Worm (Caenorhabditis elegans) whole organism, L4 larva: Measurements from ENCODE around the gene W04D12.1.

Source experiments
- attf-4 ChIP-seq: sonication (generic microtip); optimal IDR thresholded peaks from 3 replicates; lab custom pipeline; 2017; ENCODE audit warnings: missing biosample characterization, missing genetic modification characterization
- lin-13 ChIP-seq: fragments of 150-350 bp; optimal IDR thresholded peaks from 2 replicates; lab custom pipeline; 2014; ENCODE audit warnings: missing biosample characterization, missing genetic modification reagents, missing genetic modification characterization
- lin-38 ChIP-seq: fragments of 200-800 bp; sonication (Bioruptor generic); IDR thresholded peaks from 2 replicates; pipeline ENCODE4 v1.3.6; 2022; ENCODE audit warnings: missing genetic modification reagents, missing genetic modification characterization, missing compliant biosample characterization
- mep-1 ChIP-seq: fragments of 150-350 bp; sonication (generic microtip); optimal IDR thresholded peaks from 3 replicates; lab custom pipeline; 2014; ENCODE audit warnings: missing biosample characterization, missing genetic modification characterization
- nhr-10 ChIP-seq: fragments of 150-350 bp; optimal IDR thresholded peaks from 2 replicates; lab custom pipeline; 2014; ENCODE audit warnings: missing biosample characterization, missing genetic modification characterization
- nhr-11 ChIP-seq: fragments of 150-350 bp; optimal IDR thresholded peaks from 2 replicates; lab custom pipeline; 2014; ENCODE audit warnings: missing biosample characterization, missing genetic modification characterization
- nhr-48 ChIP-seq: sonication (generic microtip); optimal IDR thresholded peaks from 2 replicates; lab custom pipeline; 2016; ENCODE audit warnings: mild to moderate bottlenecking, missing genetic modification characterization, missing compliant biosample characterization
- unc-39 ChIP-seq: sonication (generic microtip); optimal IDR thresholded peaks from 2 replicates; lab custom pipeline; 2017; ENCODE audit warnings: missing biosample characterization, missing genetic modification characterization
- ztf-11 ChIP-seq: fragments of 150-350 bp; optimal IDR thresholded peaks from 2 replicates; lab custom pipeline; 2014; ENCODE audit warnings: missing biosample characterization, missing genetic modification characterization

DNA sequence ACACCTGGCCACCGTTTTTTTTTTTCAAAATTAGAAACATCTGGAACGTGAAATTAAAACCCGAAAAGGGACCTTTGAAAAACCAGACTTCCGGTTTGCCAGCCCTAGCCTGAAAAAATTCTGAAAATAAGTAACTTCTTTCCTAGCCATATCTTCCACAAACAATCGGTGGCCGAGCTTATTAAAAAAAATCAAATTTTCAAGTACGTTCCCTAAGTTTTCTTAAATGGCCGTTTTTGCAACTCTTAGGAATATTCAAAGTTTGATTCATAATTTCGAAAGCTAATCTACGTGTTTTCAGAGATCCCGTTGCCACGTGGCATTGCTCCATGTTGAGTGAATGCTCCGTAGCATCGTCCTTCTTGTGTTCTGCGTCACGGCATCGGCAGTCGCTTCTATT lies 13.1 kb upstream of the W04D12.1 start, which contains the start of gene R12B2.8:
- TF ChIP-seq lin-13 (GFP tag; lab: Kevin White, UChicago) (no peak), attf-4 (no peak), nhr-11 (tag; lab: Kevin White, UChicago) (no peak), ztf-11 (no peak), unc-39 (no peak), mep-1 (tag; lab: Kevin White, UChicago) (no peak), nhr-10 (tag; lab: Kevin White, UChicago) (no peak), nhr-48 (tag; lab: Kevin White, UChicago) (no peak), lin-38 (GFP tag; lab: Robert Waterston, UW) (no peak)
